Worm (Caenorhabditis elegans): Measurements from ENCODE around the gene spig-4.
"Not testable (repeated sequence)": the region's sequence is repeated elsewhere in the genome, so short reads cannot be mapped to it uniquely, and the experiment has no call there.

spig-4 gene

DNA sequence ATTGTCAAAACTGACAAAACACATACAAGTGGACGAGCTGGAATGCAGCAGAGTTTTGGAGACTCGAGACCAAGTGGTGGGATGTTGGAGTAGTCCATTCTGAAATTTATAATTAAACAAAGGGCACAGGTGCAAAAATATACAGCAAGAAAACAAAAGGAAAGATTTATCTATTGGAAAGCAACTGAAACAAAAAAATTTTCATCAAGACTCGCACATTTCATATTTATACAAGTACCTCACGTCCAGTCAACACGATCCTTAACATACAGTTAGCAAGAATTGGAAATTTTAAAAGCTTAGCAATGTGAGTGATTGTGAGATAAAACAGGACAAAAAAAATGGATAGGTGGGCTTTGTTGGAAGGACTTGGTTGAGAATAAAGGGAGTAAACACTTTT, 7.6 kb upstream of the spig-4 start, which contains the start of gene F47B8.1:
TSS of gene F47B8.1 (minus strand) at position 101 of the 400 bp plus-strand sequence.
- no peak for TF ChIP-seq C34B4.2 (tag; optimal IDR thresholded peaks at IDR 0.05)
- no peak for TF ChIP-seq hlh-4 (tag; optimal IDR thresholded peaks at IDR 0.05)
- no peak for TF ChIP-seq pax-3 (tag; optimal IDR thresholded peaks at IDR 0.05)
- TF ChIP-seq nhr-85 (tag) = peak; percentile 16

DNA sequence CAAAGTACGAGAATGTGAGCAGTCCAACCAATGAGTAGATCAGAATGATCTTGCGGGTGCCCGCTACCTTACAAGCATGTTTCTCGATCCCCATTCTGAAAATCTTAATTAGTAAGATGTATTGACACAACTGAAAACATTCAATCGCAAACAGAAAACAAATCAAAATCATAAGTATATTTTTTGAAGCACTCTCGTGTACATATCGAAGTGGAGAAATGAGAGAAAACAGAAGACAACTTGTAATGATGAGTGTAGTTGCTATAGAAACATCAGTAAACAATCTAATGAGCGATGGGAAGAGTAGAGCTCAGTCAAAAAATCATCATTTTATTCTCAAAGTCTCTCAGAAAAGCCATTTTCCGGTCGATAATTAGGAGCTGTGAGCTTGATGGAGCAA, 6.0 kb upstream of the spig-4 start, which contains the start of gene F14D7.8:
TSS of gene F14D7.8 (minus strand) at position 101 of the 400 bp plus-strand sequence.
- TF ChIP-seq C34B4.2 (tag; optimal IDR thresholded peaks at IDR 0.05) = no peak

DNA sequence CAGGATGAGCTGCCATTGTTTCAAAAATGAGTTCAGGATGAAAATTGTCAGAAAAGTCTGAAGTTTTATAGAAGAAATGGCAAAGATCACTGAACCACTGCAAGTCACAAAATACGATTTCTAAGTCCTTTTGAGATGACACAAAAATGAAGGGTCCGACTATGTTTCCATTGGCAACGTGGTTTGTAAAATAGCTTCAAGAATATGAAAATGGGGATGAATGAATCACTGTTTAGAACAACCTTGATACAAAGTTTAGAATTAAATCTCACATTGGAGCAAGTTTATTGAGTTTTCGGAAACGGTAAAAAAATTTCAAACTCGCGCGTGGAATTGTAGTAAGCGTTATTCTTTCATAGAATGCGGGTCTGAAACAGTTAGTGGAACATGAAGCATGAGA, 4.4 kb upstream of the spig-4 start, which contains the start of gene ddn-3:
TSS of gene ddn-3 (minus strand) at position 101 of the 400 bp plus-strand sequence.
- no peak for TF ChIP-seq tbx-2 (tag; optimal IDR thresholded peaks at IDR 0.05)
- no peak for TF ChIP-seq nhr-84 (tag; optimal IDR thresholded peaks at IDR 0.05)
- no peak for TF ChIP-seq jun-1 (tag; optimal IDR thresholded peaks at IDR 0.05)
- no peak for TF ChIP-seq mab-9 (GFP tag; IDR thresholded peaks at IDR 0.05)
- no peak for TF ChIP-seq sup-37 (GFP tag; optimal IDR thresholded peaks at IDR 0.05)
- no peak for TF ChIP-seq mef-2 (tag; optimal IDR thresholded peaks at IDR 0.05)
- no peak for TF ChIP-seq nhr-12 (tag; optimal IDR thresholded peaks at IDR 0.05)
- no peak for TF ChIP-seq nhr-28 (tag; optimal IDR thresholded peaks at IDR 0.05)
- no peak for TF ChIP-seq efl-1 (optimal IDR thresholded peaks at IDR 0.05)
- no peak for TF ChIP-seq efl-1 (GFP tag; optimal IDR thresholded peaks at IDR 0.05 in 1 of 2)
- TF ChIP-seq C04F5.9 (tag; optimal IDR thresholded peaks at IDR 0.05) = no peak
- no peak for TF ChIP-seq efl-3 (GFP tag; optimal IDR thresholded peaks at IDR 0.05)

- not testable (repeated sequence) for TF ChIP-seq vab-15 (tag; optimal IDR thresholded peaks at IDR 0.05); pqm-1 (tag; optimal IDR thresholded peaks at IDR 0.05); nhr-19 (GFP tag; conservative IDR thresholded peaks at IDR 0.05)
Observed at ce11 chrV:14309632-14310031, 3.0 kb upstream of the spig-4 start, which contains the start of gene F14D7.14. F14D7.14 (plus strand) TSS chrV:14309932.

ce11 chrV:14308164-14308563, 1.5 kb upstream of the spig-4 start, which contains the start of gene spig-5:
spig-5 (plus strand) TSS chrV:14308464.
- TF ChIP-seq C16A3.4, ceh-82, unc-86 (tag; optimal IDR thresholded peaks at IDR 0.05): not testable (repeated sequence)

ce11 chrV:14301076-14301475, 5.6 kb downstream of the spig-4 start, which contains the start of gene F14D7.6:
F14D7.6 (plus strand) TSS chrV:14301413.
- TF ChIP-seq elt-2 (tag; optimal IDR thresholded peaks at IDR 0.05) (peak; percentile 4), vab-15 (tag; optimal IDR thresholded peaks at IDR 0.05) (no peak)

DNA sequence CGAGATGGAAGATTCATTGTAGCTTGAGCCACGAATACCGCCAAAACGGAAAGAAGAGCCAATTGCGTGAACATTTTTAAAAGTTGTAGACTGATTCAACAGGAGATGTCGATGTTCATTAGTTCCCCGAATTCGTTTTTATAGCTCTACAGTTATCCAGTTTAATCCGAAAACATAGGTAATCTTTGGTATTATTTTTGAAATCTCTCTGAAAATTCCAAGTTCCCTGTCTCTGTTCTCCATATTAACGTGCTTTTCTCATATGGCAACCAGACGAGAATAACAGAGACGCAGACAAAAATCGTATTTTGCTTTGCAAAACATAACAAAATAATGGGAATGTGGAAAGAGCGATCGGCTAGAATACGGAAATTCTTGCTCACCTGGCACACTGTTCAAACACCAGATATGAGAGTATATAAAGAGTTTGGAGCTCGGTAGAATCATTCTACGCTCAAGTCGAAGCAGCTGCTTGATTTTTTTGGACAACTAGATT, 7.1 kb downstream of the spig-4 start, which contains the start of the genes spig-3 and F14D7.12:
TSS of gene spig-3 (minus strand) at position 101 of the 496 bp plus-strand sequence.
TSS of gene F14D7.12 (plus strand) at position 446 of the 496 bp plus-strand sequence.
- TF ChIP-seq fkh-4 (tag; optimal IDR thresholded peaks at IDR 0.05; ENCODE audit: borderline replicate concordance) (no peak), efl-1 (optimal IDR thresholded peaks at IDR 0.05) (no peak), efl-1 (GFP tag; optimal IDR thresholded peaks at IDR 0.05 in 1 of 2) (peak in 1 of 2 experiments; percentile 49)

ce11 chrV:14296499-14296898, 10.2 kb downstream of the spig-4 start, which contains the start of gene F14D7.3:
F14D7.3 (plus strand) TSS chrV:14296799.
- TF ChIP-seq tlp-1 (tag; optimal IDR thresholded peaks at IDR 0.05) (no peak), ets-5 (GFP tag; IDR thresholded peaks at IDR 0.05) (no peak), mep-1 (tag; optimal IDR thresholded peaks at IDR 0.05) (no peak), unc-86 (tag; optimal IDR thresholded peaks at IDR 0.05) (no peak), sptf-1 (tag; optimal IDR thresholded peaks at IDR 0.05) (no peak), alr-1 (tag; optimal IDR thresholded peaks at IDR 0.05; ENCODE audit: borderline replicate concordance) (no peak), blmp-1 (tag; optimal IDR thresholded peaks at IDR 0.05) (no peak), zag-1 (tag; optimal IDR thresholded peaks at IDR 0.05) (no peak), dsc-1 (tag; optimal IDR thresholded peaks at IDR 0.05) (no peak), ces-1 (GFP tag; optimal IDR thresholded peaks at IDR 0.05) (no peak), lin-13 (GFP tag; optimal IDR thresholded peaks at IDR 0.05) (no peak), snu-23 (GFP tag; optimal IDR thresholded peaks at IDR 0.05) (no peak)

All from whole organism, L1 larva.